Fruit fly (Drosophila melanogaster) whole organism, embryonic: ENCODE results near the gene CG7966.

Source experiments
- CG13624 ChIP-seq: fragments of 200-800 bp; sonication (Bioruptor generic); optimal IDR thresholded peaks from 2 replicates; lab custom pipeline; 2016; ENCODE audit warnings: missing biosample characterization, missing genetic modification characterization
- CG17802 ChIP-seq: fragments of 200-800 bp; sonication (Bioruptor generic); optimal IDR thresholded peaks from 2 replicates; lab custom pipeline; 2018; ENCODE audit warnings: missing biosample characterization, mild to moderate bottlenecking, missing genetic modification characterization, moderate library complexity
- Meics ChIP-seq: fragments of 200-800 bp; sonication (Bioruptor generic); optimal IDR thresholded peaks from 2 replicates; lab custom pipeline; 2017; ENCODE audit warnings: missing biosample characterization, mild to moderate bottlenecking, missing genetic modification characterization
- NC2β ChIP-seq: fragments of 200-800 bp; sonication (Bioruptor generic); optimal IDR thresholded peaks from 2 replicates; lab custom pipeline; 2016; ENCODE audit warnings: missing biosample characterization, missing genetic modification characterization

dm6 chr3R:13018995-13019394 lies 32.3 kb downstream of the CG7966 start:
- TF ChIP-seq CG17802 (no peak), CG13624 (GFP tag; lab: Kevin White, UChicago) (no peak), NC2β (GFP tag; lab: Kevin White, UChicago) (no peak), Meics (GFP tag; lab: Kevin White, UChicago) (no peak)
